Worm (Caenorhabditis elegans) whole organism, L3 larva: ENCODE results near the gene Y116F11A.6.

Experiments used
- ceh-28 ChIP-seq: fragments of 150-350 bp; optimal IDR thresholded peaks from 2 replicates; lab custom pipeline; 2014; ENCODE audit warnings: missing biosample characterization, missing genetic modification reagents, missing genetic modification characterization
- daf-12 ChIP-seq: fragments of 150-350 bp; optimal IDR thresholded peaks from 2 replicates; lab custom pipeline; 2014; ENCODE audit warnings: missing biosample characterization, missing genetic modification reagents, missing genetic modification characterization
- fkh-10 ChIP-seq: sonication (generic microtip); optimal IDR thresholded peaks from 2 replicates; lab custom pipeline; 2017; ENCODE audit warnings: missing biosample characterization, missing genetic modification reagents, missing genetic modification characterization
- fos-1 ChIP-seq: fragments of 150-350 bp; optimal IDR thresholded peaks from 2 replicates; lab custom pipeline; 2014; ENCODE audit warnings: missing biosample characterization, missing genetic modification characterization
- nhr-11 ChIP-seq: fragments of 150-350 bp; optimal IDR thresholded peaks from 2 replicates; lab custom pipeline; 2014; ENCODE audit warnings: missing biosample characterization, missing genetic modification characterization
- nhr-23 ChIP-seq: fragments of 150-350 bp; optimal IDR thresholded peaks from 2 replicates; lab custom pipeline; 2014; ENCODE audit warnings: missing biosample characterization, missing genetic modification reagents, missing genetic modification characterization
- nhr-237 ChIP-seq: fragments of 150-350 bp; optimal IDR thresholded peaks from 2 replicates; lab custom pipeline; 2014; ENCODE audit warnings: missing biosample characterization, missing genetic modification characterization
- nhr-28 ChIP-seq: fragments of 150-350 bp; optimal IDR thresholded peaks from 2 replicates; lab custom pipeline; 2014; ENCODE audit warnings: missing biosample characterization, missing genetic modification characterization
- nhr-76 ChIP-seq: fragments of 150-350 bp; sonication (generic microtip); optimal IDR thresholded peaks from 5 replicates; lab custom pipeline; 2014; ENCODE audit warnings: missing biosample characterization, missing genetic modification characterization
- pqm-1 ChIP-seq: fragments of 150-350 bp; optimal IDR thresholded peaks from 2 replicates; lab custom pipeline; 2017; ENCODE audit warnings: missing biosample characterization, missing genetic modification characterization, inconsistent platforms
- tbx-2 ChIP-seq: sonication (generic microtip); optimal IDR thresholded peaks from 2 replicates; lab custom pipeline; 2016; ENCODE audit warnings: mild to moderate bottlenecking, missing genetic modification characterization, missing compliant biosample characterization

DNA sequence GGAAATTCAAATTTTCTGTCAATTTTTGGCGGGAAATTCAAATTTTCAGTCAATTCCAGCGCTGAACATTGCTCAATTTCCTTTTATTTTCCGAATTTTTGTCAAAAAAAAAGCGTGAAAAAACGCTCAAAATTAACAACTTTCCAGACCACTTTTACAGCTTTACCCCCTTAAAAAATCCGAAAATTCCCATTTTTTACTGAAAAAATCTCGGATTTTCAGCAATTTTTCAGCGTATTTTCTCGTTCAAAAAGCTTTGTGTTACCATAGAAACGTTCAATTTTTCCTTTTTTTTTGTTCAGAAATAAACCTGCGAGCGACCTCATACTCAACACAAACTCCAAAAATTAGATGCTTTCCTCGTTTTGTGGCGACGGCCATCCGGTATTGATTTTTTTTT is 44.8 kb upstream of the Y116F11A.6 start, which contains the start of gene mrp-7:
- TF ChIP-seq nhr-237 (tag; lab: Kevin White, UChicago) (no peak), ceh-28 (tag; lab: Kevin White, UChicago) (no peak), pqm-1 (tag; lab: Kevin White, UChicago) (no peak), nhr-76 (no peak), nhr-28 (tag; lab: Kevin White, UChicago) (no peak), daf-12 (tag; lab: Kevin White, UChicago) (no peak), nhr-11 (tag; lab: Kevin White, UChicago) (no peak), nhr-23 (tag; lab: Kevin White, UChicago) (no peak), fos-1 (tag; lab: Kevin White, UChicago) (no peak), tbx-2 (tag; lab: Kevin White, UChicago) (no peak), fkh-10 (GFP tag; lab: Kevin White, UChicago) (no peak)
